Worm (Caenorhabditis elegans) whole organism, L4 larva: Measurements from ENCODE around the gene flp-32.

Source experiments
- D1046.2 ChIP-seq: fragments of 200-800 bp; sonication (Bioruptor generic); IDR thresholded peaks from 2 replicates; pipeline ENCODE4 v1.3.6; 2022; ENCODE audit warnings: missing genetic modification characterization, missing compliant biosample characterization
- F37D6.2 ChIP-seq: sonication (generic microtip); optimal IDR thresholded peaks from 2 replicates; lab custom pipeline; 2016; ENCODE audit warnings: mild to moderate bottlenecking, missing genetic modification characterization, missing compliant biosample characterization
- F44E2.7 ChIP-seq: fragments of 200-800 bp; sonication (Bioruptor generic); IDR thresholded peaks from 2 replicates; pipeline ENCODE4 v2.1.2; 2022; ENCODE audit warnings: missing genetic modification characterization, missing compliant biosample characterization
- T26A8.4 ChIP-seq: fragments of 200-800 bp; sonication (Bioruptor generic); IDR thresholded peaks from 2 replicates; pipeline ENCODE4 v1.3.6; 2022; ENCODE audit warnings: missing genetic modification characterization, missing compliant biosample characterization
- Y105C5A.15 ChIP-seq: fragments of 200-800 bp; sonication (Bioruptor generic); IDR thresholded peaks from 2 replicates; pipeline ENCODE4 v1.3.6; 2022; ENCODE audit warnings: missing genetic modification characterization, missing compliant biosample characterization
- aha-1 ChIP-seq: fragments of 150-350 bp; peaks from one replicate; lab custom pipeline; 2014; ENCODE audit warnings: missing biosample characterization, missing genetic modification characterization
- aly-2 ChIP-seq: sonication (generic microtip); optimal IDR thresholded peaks from 2 replicates; lab custom pipeline; 2018; ENCODE audit warnings: missing biosample characterization, missing genetic modification characterization
- ama-1 ChIP-seq: fragments of 150-350 bp; optimal IDR thresholded peaks from 2 replicates; lab custom pipeline; 2014; ENCODE audit warnings: inconsistent platforms, mixed read lengths
- arid-1 ChIP-seq: fragments of 200-800 bp; sonication (Bioruptor generic); conservative IDR thresholded peaks from 2 replicates; pipeline ENCODE4 v1.3.6; 2022; ENCODE audit warnings: missing genetic modification reagents, missing genetic modification characterization, missing compliant biosample characterization
- ceh-20 ChIP-seq: fragments of 200-800 bp; sonication (Bioruptor generic); IDR thresholded peaks from 2 replicates; pipeline ENCODE4 v1.3.6; 2022; ENCODE audit warnings: missing genetic modification reagents, missing genetic modification characterization, missing compliant biosample characterization
- ceh-32 ChIP-seq: sonication (generic microtip); optimal IDR thresholded peaks from 2 replicates; lab custom pipeline; 2016; ENCODE audit warnings: mild to moderate bottlenecking, missing genetic modification characterization, missing compliant biosample characterization; ENCODE audit not compliant: poor library complexity
- ctbp-1 ChIP-seq: fragments of 200-800 bp; sonication (Bioruptor generic); IDR thresholded peaks from 2 replicates; pipeline ENCODE4 v1.3.6; 2022; ENCODE audit warnings: missing genetic modification reagents, missing genetic modification characterization, missing compliant biosample characterization
- dve-1 ChIP-seq: sonication (generic microtip); optimal IDR thresholded peaks from 2 replicates; lab custom pipeline; 2017; ENCODE audit warnings: antibody characterized with exemption, mild to moderate bottlenecking, missing genetic modification characterization, missing compliant biosample characterization; ENCODE audit not compliant: insufficient read depth
- fkh-10 ChIP-seq: fragments of 150-350 bp; optimal IDR thresholded peaks from 2 replicates; lab custom pipeline; 2014; ENCODE audit warnings: missing biosample characterization, missing genetic modification reagents, missing genetic modification characterization
- fos-1 ChIP-seq: fragments of 150-350 bp; optimal IDR thresholded peaks from 2 replicates; lab custom pipeline; 2014; ENCODE audit warnings: missing biosample characterization, missing genetic modification characterization
- gei-8 ChIP-seq: fragments of 200-800 bp; sonication (Bioruptor generic); optimal IDR thresholded peaks from 2 replicates; lab custom pipeline; 2018; ENCODE audit warnings: mild to moderate bottlenecking, missing genetic modification characterization, missing compliant biosample characterization
- hif-1 ChIP-seq, 2 experiments: sonication (generic microtip); optimal IDR thresholded peaks; 2 replicates each; lab custom pipeline; 2016 to 2017; ENCODE audit warnings: missing compliant biosample characterization in 2 of 2, missing genetic modification characterization in 2 of 2, missing genetic modification reagents in 2 of 2, missing genotype in 2 of 2, mild to moderate bottlenecking in 1 of 2
- hlh-11 ChIP-seq: fragments of 200-800 bp; sonication (Bioruptor generic); optimal IDR thresholded peaks from 2 replicates; lab custom pipeline; 2018; ENCODE audit warnings: mild to moderate bottlenecking, missing genetic modification characterization, missing compliant biosample characterization
- hlh-30 ChIP-seq: sonication (generic microtip); optimal IDR thresholded peaks from 2 replicates; lab custom pipeline; 2017; ENCODE audit warnings: antibody characterized with exemption, mild to moderate bottlenecking, missing genetic modification characterization, missing compliant biosample characterization; ENCODE audit not compliant: insufficient read depth
- hmg-1.1 ChIP-seq: fragments of 200-800 bp; sonication (Bioruptor generic); IDR thresholded peaks from 2 replicates; pipeline ENCODE4 v1.3.6; 2022; ENCODE audit warnings: missing genetic modification reagents, missing genetic modification characterization, missing compliant biosample characterization
- jun-1 ChIP-seq: fragments of 150-350 bp; optimal IDR thresholded peaks from 2 replicates; lab custom pipeline; 2014; ENCODE audit warnings: missing biosample characterization, missing genetic modification reagents, missing genetic modification characterization
- lsy-2 ChIP-seq, 2 experiments: fragments of 150-350 bp in 1 of 2; sonication (generic microtip) in 1 of 2; optimal IDR thresholded peaks; 2 replicates each; lab custom pipeline; 2014 to 2017; ENCODE audit warnings: missing biosample characterization in 2 of 2, missing genetic modification characterization in 2 of 2
- madf-5 ChIP-seq, 2 experiments: fragments of 200-800 bp; sonication (Bioruptor generic); IDR thresholded peaks; 2 replicates each; pipeline ENCODE4 v1.3.6; 2022; ENCODE audit warnings: missing compliant biosample characterization in 2 of 2, missing genetic modification characterization in 2 of 2
- madf-9 ChIP-seq: fragments of 200-800 bp; sonication (Bioruptor generic); conservative IDR thresholded peaks from 2 replicates; pipeline ENCODE4 v1.3.6; 2022; ENCODE audit warnings: missing genetic modification reagents, missing genetic modification characterization, missing compliant biosample characterization
- mdl-1 ChIP-seq, 2 experiments: fragments of 150-350 bp in 1 of 2; sonication (generic microtip) in 1 of 2; optimal IDR thresholded peaks; 2 replicates each; lab custom pipeline; 2014 to 2017; ENCODE audit warnings: missing biosample characterization in 2 of 2, missing genetic modification characterization in 2 of 2
- mdt-29 ChIP-seq: fragments of 200-800 bp; sonication (Bioruptor generic); IDR thresholded peaks from 2 replicates; pipeline ENCODE4 v1.3.6; 2022; ENCODE audit warnings: missing genetic modification reagents, missing genetic modification characterization, missing compliant biosample characterization
- mep-1 ChIP-seq: fragments of 150-350 bp; sonication (generic microtip); optimal IDR thresholded peaks from 3 replicates; lab custom pipeline; 2014; ENCODE audit warnings: missing biosample characterization, missing genetic modification characterization
- mxl-3 ChIP-seq: fragments of 200-800 bp; sonication (Bioruptor generic); optimal IDR thresholded peaks from 2 replicates; lab custom pipeline; 2018; ENCODE audit warnings: mild to moderate bottlenecking, missing genetic modification characterization, missing compliant biosample characterization
- nhr-10 ChIP-seq: fragments of 150-350 bp; optimal IDR thresholded peaks from 2 replicates; lab custom pipeline; 2014; ENCODE audit warnings: missing biosample characterization, missing genetic modification characterization
- nhr-102 ChIP-seq: sonication (generic microtip); optimal IDR thresholded peaks from 2 replicates; lab custom pipeline; 2016; ENCODE audit warnings: mild to moderate bottlenecking, missing genetic modification characterization, moderate library complexity, missing compliant biosample characterization
- nhr-28 ChIP-seq: fragments of 150-350 bp; optimal IDR thresholded peaks from 2 replicates; lab custom pipeline; 2014; ENCODE audit warnings: missing biosample characterization, missing genetic modification characterization
- nhr-41 ChIP-seq: fragments of 200-800 bp; sonication (Bioruptor generic); IDR thresholded peaks from 2 replicates; pipeline ENCODE4 v1.3.6; 2022; ENCODE audit warnings: missing genetic modification reagents, missing genetic modification characterization, missing compliant biosample characterization
- nhr-48 ChIP-seq: sonication (generic microtip); optimal IDR thresholded peaks from 2 replicates; lab custom pipeline; 2016; ENCODE audit warnings: mild to moderate bottlenecking, missing genetic modification characterization, missing compliant biosample characterization
- nhr-77 ChIP-seq: fragments of 150-350 bp; optimal IDR thresholded peaks from 2 replicates; lab custom pipeline; 2014; ENCODE audit warnings: missing biosample characterization, missing genetic modification characterization
- rbr-2 ChIP-seq: sonication (generic microtip); optimal IDR thresholded peaks from 2 replicates; lab custom pipeline; 2016; ENCODE audit warnings: missing genotype, missing genetic modification characterization, missing compliant biosample characterization
- sdz-12 ChIP-seq: fragments of 200-800 bp; sonication (Bioruptor generic); optimal IDR thresholded peaks from 2 replicates; lab custom pipeline; 2018; ENCODE audit warnings: mild to moderate bottlenecking, missing genetic modification characterization, missing compliant biosample characterization
- spr-1 ChIP-seq: sonication (generic microtip); optimal IDR thresholded peaks from 2 replicates; lab custom pipeline; 2016; ENCODE audit warnings: mild to moderate bottlenecking, missing genetic modification characterization, missing compliant biosample characterization
- tra-1 ChIP-seq: fragments of 200-800 bp; sonication (Bioruptor generic); IDR thresholded peaks from 2 replicates; pipeline ENCODE4 v1.3.6; 2022; ENCODE audit warnings: missing genetic modification reagents, missing genetic modification characterization, missing compliant biosample characterization
- unc-39 ChIP-seq: sonication (generic microtip); optimal IDR thresholded peaks from 2 replicates; lab custom pipeline; 2017; ENCODE audit warnings: missing biosample characterization, missing genetic modification characterization
- unc-62 ChIP-seq, 3 experiments: fragments of 150-350 bp in 1 of 3; sonication (generic microtip); optimal IDR thresholded peaks in 2 of 3; peaks in 1 of 3; 1 replicate in 1 of 3; 2 replicates in 2 of 3; lab custom pipeline; 2014 to 2017; ENCODE audit warnings: missing biosample characterization in 3 of 3, missing genetic modification characterization in 3 of 3, missing genetic modification reagents in 3 of 3, missing genotype in 1 of 3
- vab-7 ChIP-seq: fragments of 200-800 bp; sonication (Bioruptor generic); IDR thresholded peaks from 2 replicates; pipeline ENCODE4 v1.3.6; 2022; ENCODE audit warnings: missing genetic modification reagents, missing genetic modification characterization, missing compliant biosample characterization
- zag-1 ChIP-seq: fragments of 150-350 bp; optimal IDR thresholded peaks from 2 replicates; lab custom pipeline; 2014; ENCODE audit warnings: missing biosample characterization, missing genetic modification characterization

Gene flp-32

ce11 chrX:15433487-15433886 is at the start of gene flp-32:
flp-32 (plus strand) TSS chrX:15433787.
- TF ChIP-seq nhr-41 (no peak), unc-62 (GFP tag; optimal IDR thresholded peaks at IDR 0.05 in 1 of 2; lab: Kevin White, UChicago) (peak in 1 of 2 experiments; percentile 65), unc-62 (tag; optimal IDR thresholded peaks at IDR 0.05; lab: Kevin White, UChicago) (no peak)

ce11 chrX:15384090-15384624 is 49.4 kb upstream of the flp-32 start:
- TF ChIP-seq vab-7 (GFP tag; lab: Robert Waterston, UW) (no peak), hlh-11 (tag; lab: Kevin White, UChicago) (no peak), mdl-1 (tag; optimal IDR thresholded peaks at IDR 0.05; lab: Kevin White, UChicago) (peak in 1 of 2 experiments; percentile 12), hlh-30 (tag; lab: Kevin White, UChicago) (peak; percentile 48), ceh-32 (tag; lab: Kevin White, UChicago) (no peak), nhr-28 (tag; lab: Kevin White, UChicago) (peak; percentile 5), mep-1 (tag; lab: Kevin White, UChicago) (no peak), unc-62 (GFP tag; optimal IDR thresholded peaks at IDR 0.05 in 1 of 2; lab: Kevin White, UChicago) (peak in 1 of 2 experiments; percentile 92), unc-62 (tag; optimal IDR thresholded peaks at IDR 0.05; lab: Kevin White, UChicago) (no peak)

DNA sequence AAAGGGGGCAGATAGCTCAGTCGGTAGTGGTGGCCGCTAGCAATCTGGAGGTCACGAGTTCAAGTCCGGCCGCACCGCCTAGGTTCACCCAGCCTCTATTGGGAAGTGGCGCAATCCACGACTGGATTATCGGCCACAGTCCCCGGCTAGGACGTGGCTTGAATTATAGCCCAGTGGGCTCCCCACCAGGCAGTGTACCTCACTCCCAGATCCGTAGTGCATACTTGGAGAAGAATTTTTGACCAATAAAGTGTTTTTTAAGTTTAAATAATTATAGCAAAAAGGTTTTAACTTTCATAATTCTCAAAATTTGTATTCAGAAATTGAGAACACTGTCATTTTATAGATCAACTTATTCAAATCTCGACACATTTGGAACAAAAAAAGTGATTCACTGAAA is 48.2 kb upstream of the flp-32 start:
- no peak for TF ChIP-seq nhr-48 (tag; lab: Kevin White, UChicago)
- 0 out of 4 replicates have a peak, but pooled peaks of 1 of the 2 experiments have one; percentile 58 for TF ChIP-seq madf-5 (GFP tag; IDR thresholded peaks at IDR 0.05; lab: Robert Waterston, UW)
- TF ChIP-seq nhr-77 (tag; lab: Kevin White, UChicago), result no peak
- 0 out of 2 replicates have a peak, but pooled peaks have one; percentile 17 for TF ChIP-seq mdt-29 (GFP tag; lab: Robert Waterston, UW)
- TF ChIP-seq, all 104 proteins: peak for 2

ce11 chrX:15385807-15386349 is 47.7 kb upstream of the flp-32 start:
- no peak for TF ChIP-seq dve-1 (tag; lab: Kevin White, UChicago)
- TF ChIP-seq hlh-11 (tag; lab: Kevin White, UChicago), result peak; percentile 20
- TF ChIP-seq unc-62 (GFP tag; optimal IDR thresholded peaks at IDR 0.05 in 1 of 2; lab: Kevin White, UChicago), result no peak
- no peak for TF ChIP-seq unc-62 (tag; optimal IDR thresholded peaks at IDR 0.05; lab: Kevin White, UChicago)
- no peak for TF ChIP-seq aly-2 (tag; lab: Kevin White, UChicago)
- no peak for TF ChIP-seq T26A8.4 (GFP tag; lab: Robert Waterston, UW)
- TF ChIP-seq arid-1 (GFP tag; lab: Robert Waterston, UW), result no peak
- TF ChIP-seq ceh-20, result peak; percentile 68; the same call in 1 of the 2 replicates
- TF ChIP-seq tra-1 (GFP tag; lab: Robert Waterston, UW), result 0 out of 2 replicates have a peak, but pooled peaks have one; percentile 30
- TF ChIP-seq lsy-2 (tag; optimal IDR thresholded peaks at IDR 0.05; lab: Kevin White, UChicago), result peak; percentile 36 to 62
- TF ChIP-seq jun-1, result no peak
- TF ChIP-seq sdz-12 (GFP tag; lab: Kevin White, UChicago), result no peak
- peak; percentile 87 for TF ChIP-seq fkh-10 (GFP tag; lab: Kevin White, UChicago)
- TF ChIP-seq F44E2.7 (GFP tag; lab: Robert Waterston, UW), result no peak
- TF ChIP-seq mep-1 (tag; lab: Kevin White, UChicago), result peak; percentile 45
- peak; percentile 96 for TF ChIP-seq aha-1
- no peak for TF ChIP-seq madf-9 (GFP tag; lab: Robert Waterston, UW)
- no peak for TF ChIP-seq ama-1 (lab: Kevin White, UChicago)
- no peak for TF ChIP-seq D1046.2 (GFP tag; lab: Robert Waterston, UW)
- TF ChIP-seq hmg-1.1 (GFP tag; lab: Robert Waterston, UW), result peak; percentile 69
- peak; percentile 46 for TF ChIP-seq F37D6.2
- TF ChIP-seq hif-1 (tag; optimal IDR thresholded peaks at IDR 0.05; lab: Kevin White, UChicago), result peak in 1 of 2 experiments; percentile 20
- peak; percentile 84 for TF ChIP-seq ctbp-1 (GFP tag; lab: Robert Waterston, UW)
- TF ChIP-seq nhr-10, result no peak
- TF ChIP-seq nhr-48 (tag; lab: Kevin White, UChicago), result no peak
- no peak for TF ChIP-seq mdt-29 (GFP tag; lab: Robert Waterston, UW)
- no peak for TF ChIP-seq nhr-102
- no peak for TF ChIP-seq unc-39 (tag; lab: Kevin White, UChicago)
- no peak for TF ChIP-seq mxl-3 (GFP tag; lab: Kevin White, UChicago)
- TF ChIP-seq zag-1 (tag; lab: Kevin White, UChicago), result no peak
- TF ChIP-seq Y105C5A.15 (GFP tag; lab: Robert Waterston, UW), result no peak
- TF ChIP-seq rbr-2, result peak; percentile 75
- TF ChIP-seq gei-8 (GFP tag; lab: Kevin White, UChicago), result no peak
- TF ChIP-seq fos-1 (tag; lab: Kevin White, UChicago), result no peak
- TF ChIP-seq spr-1, result no peak
- TF ChIP-seq nhr-28 (tag; lab: Kevin White, UChicago), result no peak
